Worm (Caenorhabditis elegans): ENCODE measurements around the gene Y57G11A.5.

ce11 chrIV:14554788-14555187, 42.5 kb upstream of the Y57G11A.5 start, which contains the start of gene Y57G11B.6:
- TF ChIP-seq tra-1 (GFP tag; IDR thresholded peaks at IDR 0.05) (no peak), ceh-82 (tag; optimal IDR thresholded peaks at IDR 0.05) (no peak), nhr-11 (tag; optimal IDR thresholded peaks at IDR 0.05) (no peak), nhr-28 (tag; optimal IDR thresholded peaks at IDR 0.05) (no peak), ZK337.2 (GFP tag; IDR thresholded peaks at IDR 0.05) (no peak), jun-1 (tag; optimal IDR thresholded peaks at IDR 0.05) (no peak), F49E8.2 (tag; optimal IDR thresholded peaks at IDR 0.05; ENCODE audit: borderline replicate concordance) (no peak), lin-39 (tag; optimal IDR thresholded peaks at IDR 0.05) (no peak), ceh-28 (tag; optimal IDR thresholded peaks at IDR 0.05) (no peak), dpl-1 (GFP tag; optimal IDR thresholded peaks at IDR 0.05) (no peak), nhr-77 (tag; optimal IDR thresholded peaks at IDR 0.05) (no peak), zag-1 (tag; optimal IDR thresholded peaks at IDR 0.05) (no peak), mdl-1 (tag; optimal IDR thresholded peaks at IDR 0.05) (no peak)

Data from whole organism, L4 larva.